Fruit fly (Drosophila melanogaster): ENCODE data around the gene CG14712.
A peak's percentile ranks its signal among the peaks of the same experiment; 100 is the strongest.

CG14712 gene

dm6 chr3R:11613252-11614036, 15.1 kb upstream of the CG14712 start (continued):
- TF ChIP-seq CG6765 (GFP tag; optimal IDR thresholded peaks at IDR 0.05), result no peak
- peak; percentile 4 for TF ChIP-seq Deaf1 (tag; optimal IDR thresholded peaks at IDR 0.05)
- peak; percentile 42 for TF ChIP-seq CG16815 (GFP tag; optimal IDR thresholded peaks at IDR 0.05)
- TF ChIP-seq grn (GFP tag; optimal IDR thresholded peaks at IDR 0.05), result peak; percentile 20
- peak; percentile 24 for TF ChIP-seq da (GFP tag; optimal IDR thresholded peaks at IDR 0.05)
- peak; percentile 75 for TF ChIP-seq sisA (GFP tag; IDR thresholded peaks at IDR 0.05)
- TF ChIP-seq chif (GFP tag; optimal IDR thresholded peaks at IDR 0.05), result peak; percentile 61 to 89
- TF ChIP-seq pzg (GFP tag; optimal IDR thresholded peaks at IDR 0.05), result peak; percentile 24
- TF ChIP-seq z (GFP tag; IDR thresholded peaks at IDR 0.05), result no peak
- TF ChIP-seq CG12942 (GFP tag; optimal IDR thresholded peaks at IDR 0.05), result peak; percentile 62
- TF ChIP-seq so (GFP tag; IDR thresholded peaks at IDR 0.05), result peak; percentile 55; the same call in 1 of the 3 replicates
- TF ChIP-seq Oli (tag; optimal IDR thresholded peaks at IDR 0.05), result peak; percentile 15
- TF ChIP-seq CG11247 (GFP tag; IDR thresholded peaks at IDR 0.05), result peak; percentile 89
- no peak for TF ChIP-seq Poxn (GFP tag; IDR thresholded peaks at IDR 0.05)
- peak; percentile 40; the same call in 1 of the 2 replicates for TF ChIP-seq Ada2b (GFP tag; IDR thresholded peaks at IDR 0.05)
- TF ChIP-seq lbe (GFP tag; optimal IDR thresholded peaks at IDR 0.05), result no peak
- TF ChIP-seq run (tag; optimal IDR thresholded peaks at IDR 0.05), result no peak
- no peak for TF ChIP-seq CG11696 (GFP tag; IDR thresholded peaks at IDR 0.05)
- peak; percentile 36 for TF ChIP-seq oc (tag; optimal IDR thresholded peaks at IDR 0.05)
- TF ChIP-seq ara (GFP tag; IDR thresholded peaks at IDR 0.05), result no peak
- peak; percentile 78 for TF ChIP-seq CG15696 (tag; optimal IDR thresholded peaks at IDR 0.05)
- no peak for TF ChIP-seq CG2678 (tag; optimal IDR thresholded peaks at IDR 0.05)
- no peak for TF ChIP-seq zf30C (GFP tag; optimal IDR thresholded peaks at IDR 0.05)

dm6 chr3R:11614107-11614506, 14.5 kb upstream of the CG14712 start:
- TF ChIP-seq ase (GFP tag; IDR thresholded peaks at IDR 0.05) (0 out of 3 replicates have a peak, but pooled peaks have one; percentile 6), crol (GFP tag; IDR thresholded peaks at IDR 0.05) (0 out of 2 replicates have a peak, but pooled peaks have one; percentile 15), CG17328 (GFP tag; IDR thresholded peaks at IDR 0.05) (no peak), sens (GFP tag) (peak; percentile 25)

- TF ChIP-seq CG2120 (GFP tag; optimal IDR thresholded peaks at IDR 0.05), result no peak
- TF ChIP-seq danr (GFP tag; IDR thresholded peaks at IDR 0.05), result no peak
- TF ChIP-seq lbe (GFP tag; optimal IDR thresholded peaks at IDR 0.05), result peak; percentile 26
- TF ChIP-seq pfk (GFP tag; optimal IDR thresholded peaks at IDR 0.05), result no peak
- peak; percentile 54; the same call in 1 of the 2 replicates for TF ChIP-seq Drgx (GFP tag; IDR thresholded peaks at IDR 0.05)
- no peak for TF ChIP-seq zen (tag; optimal IDR thresholded peaks at IDR 0.05)
- TF ChIP-seq Dad (GFP tag; optimal IDR thresholded peaks at IDR 0.05), result no peak
- no peak for TF ChIP-seq CG12104 (GFP tag; optimal IDR thresholded peaks at IDR 0.05)
These were observed 14.1 kb upstream of the CG14712 start for dm6 chr3R:11614507-11614906.

- TF ChIP-seq salm (tag; optimal IDR thresholded peaks at IDR 0.05), result no peak
- no peak for TF ChIP-seq HLH4C (GFP tag; IDR thresholded peaks at IDR 0.05; ENCODE audit: partially characterized antibody)
- peak; percentile 69 for TF ChIP-seq pros (GFP tag; optimal IDR thresholded peaks at IDR 0.05)
- no peak for TF ChIP-seq CG32767 (GFP tag; IDR thresholded peaks at IDR 0.05)
- TF ChIP-seq gce (GFP tag; IDR thresholded peaks at IDR 0.05), result no peak
- TF ChIP-seq Gug (GFP tag; IDR thresholded peaks at IDR 0.05), result no peak
- TF ChIP-seq CG13287 (GFP tag; IDR thresholded peaks at IDR 0.05; ENCODE audit: partially characterized antibody), result no peak
- TF ChIP-seq zen2 (GFP tag; IDR thresholded peaks at IDR 0.05; ENCODE audit: partially characterized antibody), result no peak
- no peak for TF ChIP-seq NFAT (GFP tag; IDR thresholded peaks at IDR 0.05)
- TF ChIP-seq Opbp (GFP tag; IDR thresholded peaks at IDR 0.05; ENCODE audit: partially characterized antibody), result 0 out of 3 replicates have a peak, but pooled peaks have one; percentile 28
- no peak for TF ChIP-seq lmd (GFP tag; IDR thresholded peaks at IDR 0.05)
- TF ChIP-seq Sox102F (GFP tag; optimal IDR thresholded peaks at IDR 0.05), result no peak
These were observed 13.0 kb upstream of the CG14712 start for dm6 chr3R:11615415-11616104.

All from whole organism, embryonic.